Worm (Caenorhabditis elegans) whole organism, L4 larva: ENCODE results near the gene C06A6.4.
A peak's percentile ranks its signal among the peaks of the same experiment; 100 is the strongest.

Source experiments
- D1046.2 ChIP-seq: fragments of 200-800 bp; sonication (Bioruptor generic); IDR thresholded peaks from 2 replicates; pipeline ENCODE4 v1.3.6; 2022; ENCODE audit warnings: missing genetic modification characterization, missing compliant biosample characterization
- F37D6.2 ChIP-seq: sonication (generic microtip); optimal IDR thresholded peaks from 2 replicates; lab custom pipeline; 2016; ENCODE audit warnings: mild to moderate bottlenecking, missing genetic modification characterization, missing compliant biosample characterization
- F44E2.7 ChIP-seq: fragments of 200-800 bp; sonication (Bioruptor generic); IDR thresholded peaks from 2 replicates; pipeline ENCODE4 v2.1.2; 2022; ENCODE audit warnings: missing genetic modification characterization, missing compliant biosample characterization
- F49E8.2 ChIP-seq: sonication (generic microtip); optimal IDR thresholded peaks from 2 replicates; lab custom pipeline; 2016; ENCODE audit warnings: missing compliant biosample characterization, mild to moderate bottlenecking, missing genetic modification characterization, borderline replicate concordance
- T20F7.1 ChIP-seq: fragments of 200-800 bp; sonication (Bioruptor generic); optimal IDR thresholded peaks from 2 replicates; lab custom pipeline; 2018; ENCODE audit warnings: mild to moderate bottlenecking, missing genetic modification characterization, missing compliant biosample characterization
- Y5F2A.4 ChIP-seq: fragments of 200-800 bp; sonication (Bioruptor generic); optimal IDR thresholded peaks from 2 replicates; lab custom pipeline; 2018; ENCODE audit warnings: mild to moderate bottlenecking, missing genetic modification characterization, missing compliant biosample characterization
- ZK546.5 ChIP-seq, 2 experiments: sonication (generic microtip); optimal IDR thresholded peaks; 2 replicates each; lab custom pipeline; 2017; ENCODE audit warnings: missing biosample characterization in 2 of 2, missing genetic modification characterization in 2 of 2
- aha-1 ChIP-seq: fragments of 150-350 bp; peaks from one replicate; lab custom pipeline; 2014; ENCODE audit warnings: missing biosample characterization, missing genetic modification characterization
- aly-2 ChIP-seq: sonication (generic microtip); optimal IDR thresholded peaks from 2 replicates; lab custom pipeline; 2018; ENCODE audit warnings: missing biosample characterization, missing genetic modification characterization
- ceh-28 ChIP-seq: fragments of 150-350 bp; optimal IDR thresholded peaks from 2 replicates; lab custom pipeline; 2014; ENCODE audit warnings: missing biosample characterization, missing genetic modification reagents, missing genetic modification characterization
- ces-1 ChIP-seq: fragments of 150-350 bp; sonication (generic microtip); optimal IDR thresholded peaks from 4 replicates; lab custom pipeline; 2014; ENCODE audit warnings: missing biosample characterization, missing genetic modification reagents, missing genetic modification characterization
- cey-2 ChIP-seq: sonication (generic microtip); optimal IDR thresholded peaks from 3 replicates; lab custom pipeline; 2017; ENCODE audit warnings: missing genetic modification characterization, mild to moderate bottlenecking, missing compliant biosample characterization, antibody characterized with exemption, borderline replicate concordance; ENCODE audit not compliant: insufficient read depth
- ctbp-1 ChIP-seq: fragments of 200-800 bp; sonication (Bioruptor generic); IDR thresholded peaks from 2 replicates; pipeline ENCODE4 v1.3.6; 2022; ENCODE audit warnings: missing genetic modification reagents, missing genetic modification characterization, missing compliant biosample characterization
- daf-16 ChIP-seq, 3 experiments: sonication (generic microtip); optimal IDR thresholded peaks; 2 replicates each; lab custom pipeline; 2016 to 2017; ENCODE audit warnings: missing genetic modification characterization in 3 of 3, missing genetic modification reagents in 3 of 3, mild to moderate bottlenecking in 2 of 3, missing compliant biosample characterization in 2 of 3, missing biosample characterization in 1 of 3, moderate library complexity in 1 of 3
- dmd-6 ChIP-seq: fragments of 200-800 bp; sonication (Bioruptor generic); IDR thresholded peaks from 2 replicates; pipeline ENCODE4 v1.3.6; 2022; ENCODE audit warnings: missing genetic modification reagents, missing genetic modification characterization, missing compliant biosample characterization
- dpl-1 ChIP-seq: fragments of 150-350 bp; optimal IDR thresholded peaks from 2 replicates; lab custom pipeline; 2014; ENCODE audit warnings: missing biosample characterization, missing genetic modification reagents, missing genetic modification characterization
- fos-1 ChIP-seq: fragments of 150-350 bp; optimal IDR thresholded peaks from 2 replicates; lab custom pipeline; 2014; ENCODE audit warnings: missing biosample characterization, missing genetic modification characterization
- gei-8 ChIP-seq: fragments of 200-800 bp; sonication (Bioruptor generic); optimal IDR thresholded peaks from 2 replicates; lab custom pipeline; 2018; ENCODE audit warnings: mild to moderate bottlenecking, missing genetic modification characterization, missing compliant biosample characterization
- hif-1 ChIP-seq, 2 experiments: sonication (generic microtip); optimal IDR thresholded peaks; 2 replicates each; lab custom pipeline; 2016 to 2017; ENCODE audit warnings: missing compliant biosample characterization in 2 of 2, missing genetic modification characterization in 2 of 2, missing genetic modification reagents in 2 of 2, missing genotype in 2 of 2, mild to moderate bottlenecking in 1 of 2
- hlh-11 ChIP-seq: fragments of 200-800 bp; sonication (Bioruptor generic); optimal IDR thresholded peaks from 2 replicates; lab custom pipeline; 2018; ENCODE audit warnings: mild to moderate bottlenecking, missing genetic modification characterization, missing compliant biosample characterization
- hlh-30 ChIP-seq: sonication (generic microtip); optimal IDR thresholded peaks from 2 replicates; lab custom pipeline; 2017; ENCODE audit warnings: antibody characterized with exemption, mild to moderate bottlenecking, missing genetic modification characterization, missing compliant biosample characterization; ENCODE audit not compliant: insufficient read depth
- hmg-1.1 ChIP-seq: fragments of 200-800 bp; sonication (Bioruptor generic); IDR thresholded peaks from 2 replicates; pipeline ENCODE4 v1.3.6; 2022; ENCODE audit warnings: missing genetic modification reagents, missing genetic modification characterization, missing compliant biosample characterization
- lin-15B ChIP-seq: fragments of 150-350 bp; sonication (generic microtip); optimal IDR thresholded peaks from 3 replicates; lab custom pipeline; 2014; ENCODE audit warnings: missing biosample characterization, missing genetic modification characterization
- lin-29 ChIP-seq: fragments of 200-800 bp; sonication (Bioruptor generic); IDR thresholded peaks from 2 replicates; pipeline ENCODE4 v1.3.6; 2022; ENCODE audit warnings: missing genetic modification reagents, missing genetic modification characterization, missing compliant biosample characterization
- lin-38 ChIP-seq: fragments of 200-800 bp; sonication (Bioruptor generic); IDR thresholded peaks from 2 replicates; pipeline ENCODE4 v1.3.6; 2022; ENCODE audit warnings: missing genetic modification reagents, missing genetic modification characterization, missing compliant biosample characterization
- lir-3 ChIP-seq: sonication (generic microtip); optimal IDR thresholded peaks from 2 replicates; lab custom pipeline; 2016; ENCODE audit warnings: mild to moderate bottlenecking, missing genetic modification characterization, missing compliant biosample characterization
- lsy-2 ChIP-seq, 2 experiments: fragments of 150-350 bp in 1 of 2; sonication (generic microtip) in 1 of 2; optimal IDR thresholded peaks; 2 replicates each; lab custom pipeline; 2014 to 2017; ENCODE audit warnings: missing biosample characterization in 2 of 2, missing genetic modification characterization in 2 of 2
- madf-9 ChIP-seq: fragments of 200-800 bp; sonication (Bioruptor generic); conservative IDR thresholded peaks from 2 replicates; pipeline ENCODE4 v1.3.6; 2022; ENCODE audit warnings: missing genetic modification reagents, missing genetic modification characterization, missing compliant biosample characterization
- mdl-1 ChIP-seq, 2 experiments: fragments of 150-350 bp in 1 of 2; sonication (generic microtip) in 1 of 2; optimal IDR thresholded peaks; 2 replicates each; lab custom pipeline; 2014 to 2017; ENCODE audit warnings: missing biosample characterization in 2 of 2, missing genetic modification characterization in 2 of 2
- mdt-29 ChIP-seq: fragments of 200-800 bp; sonication (Bioruptor generic); IDR thresholded peaks from 2 replicates; pipeline ENCODE4 v1.3.6; 2022; ENCODE audit warnings: missing genetic modification reagents, missing genetic modification characterization, missing compliant biosample characterization
- mep-1 ChIP-seq: fragments of 150-350 bp; sonication (generic microtip); optimal IDR thresholded peaks from 3 replicates; lab custom pipeline; 2014; ENCODE audit warnings: missing biosample characterization, missing genetic modification characterization
- mes-2 ChIP-seq: sonication (generic microtip); optimal IDR thresholded peaks from 2 replicates; lab custom pipeline; 2016; ENCODE audit warnings: missing genotype, mild to moderate bottlenecking, missing genetic modification characterization, missing compliant biosample characterization; ENCODE audit not compliant: poor library complexity, severe bottlenecking
- mxl-2 ChIP-seq: fragments of 200-800 bp; sonication (Bioruptor generic); conservative IDR thresholded peaks from 2 replicates; pipeline ENCODE4 v1.3.6; 2022; ENCODE audit warnings: missing genetic modification reagents, missing genetic modification characterization, missing compliant biosample characterization
- mxl-3 ChIP-seq: fragments of 200-800 bp; sonication (Bioruptor generic); optimal IDR thresholded peaks from 2 replicates; lab custom pipeline; 2018; ENCODE audit warnings: mild to moderate bottlenecking, missing genetic modification characterization, missing compliant biosample characterization
- nhr-102 ChIP-seq: sonication (generic microtip); optimal IDR thresholded peaks from 2 replicates; lab custom pipeline; 2016; ENCODE audit warnings: mild to moderate bottlenecking, missing genetic modification characterization, moderate library complexity, missing compliant biosample characterization
- nhr-11 ChIP-seq: fragments of 150-350 bp; optimal IDR thresholded peaks from 2 replicates; lab custom pipeline; 2014; ENCODE audit warnings: missing biosample characterization, missing genetic modification characterization
- nhr-48 ChIP-seq: sonication (generic microtip); optimal IDR thresholded peaks from 2 replicates; lab custom pipeline; 2016; ENCODE audit warnings: mild to moderate bottlenecking, missing genetic modification characterization, missing compliant biosample characterization
- pha-4 ChIP-seq, 2 experiments: fragments of 150-350 bp in 1 of 2; fragments of 200-800 bp in 1 of 2; sonication (Bioruptor generic) in 1 of 2; IDR thresholded peaks in 1 of 2; optimal IDR thresholded peaks in 1 of 2; 2 replicates each; pipeline versions ENCODE4 v1.3.6 to Lab custom; 2014 to 2022; ENCODE audit warnings: missing genetic modification characterization in 2 of 2, missing genetic modification reagents in 2 of 2, missing biosample characterization in 1 of 2, missing compliant biosample characterization in 1 of 2
- rbr-2 ChIP-seq: sonication (generic microtip); optimal IDR thresholded peaks from 2 replicates; lab custom pipeline; 2016; ENCODE audit warnings: missing genotype, missing genetic modification characterization, missing compliant biosample characterization
- snpc-1.2 ChIP-seq: fragments of 200-800 bp; sonication (Bioruptor generic); IDR thresholded peaks from 2 replicates; pipeline ENCODE4 v1.3.6; 2022; ENCODE audit warnings: missing genetic modification reagents, missing genetic modification characterization, missing compliant biosample characterization
- spr-1 ChIP-seq: sonication (generic microtip); optimal IDR thresholded peaks from 2 replicates; lab custom pipeline; 2016; ENCODE audit warnings: mild to moderate bottlenecking, missing genetic modification characterization, missing compliant biosample characterization
- tag-97 ChIP-seq: fragments of 200-800 bp; sonication (Bioruptor generic); IDR thresholded peaks from 2 replicates; pipeline ENCODE4 v1.3.6; 2022; ENCODE audit warnings: missing genetic modification characterization, missing compliant biosample characterization
- unc-62 ChIP-seq, 3 experiments: fragments of 150-350 bp in 1 of 3; sonication (generic microtip); optimal IDR thresholded peaks in 2 of 3; peaks in 1 of 3; 1 replicate in 1 of 3; 2 replicates in 2 of 3; lab custom pipeline; 2014 to 2017; ENCODE audit warnings: missing biosample characterization in 3 of 3, missing genetic modification characterization in 3 of 3, missing genetic modification reagents in 3 of 3, missing genotype in 1 of 3
- zip-2 ChIP-seq: fragments of 150-350 bp; optimal IDR thresholded peaks from 2 replicates; lab custom pipeline; 2014; ENCODE audit warnings: missing biosample characterization, missing genetic modification characterization
- ztf-11 ChIP-seq: fragments of 150-350 bp; optimal IDR thresholded peaks from 2 replicates; lab custom pipeline; 2014; ENCODE audit warnings: missing biosample characterization, missing genetic modification characterization
- ztf-7 ChIP-seq: fragments of 150-350 bp; optimal IDR thresholded peaks from 2 replicates; lab custom pipeline; 2014; ENCODE audit warnings: missing biosample characterization, missing genetic modification characterization

The C06A6.4 gene

ce11 chrIV:7822524-7822923 lies 6.6 kb downstream of the C06A6.4 start, which contains the start of gene T14A8.2:
T14A8.2 (minus strand) TSS chrIV:7822624.
- no peak for TF ChIP-seq lin-38 (GFP tag; lab: Robert Waterston, UW)
- no peak for TF ChIP-seq F49E8.2 (tag; lab: Kevin White, UChicago)
- TF ChIP-seq daf-16 (GFP tag; optimal IDR thresholded peaks at IDR 0.05; lab: Kevin White, UChicago) = no peak
- TF ChIP-seq daf-16 (tag; optimal IDR thresholded peaks at IDR 0.05; lab: Kevin White, UChicago) = no peak
- no peak for TF ChIP-seq Y5F2A.4 (GFP tag; lab: Kevin White, UChicago)
- no peak for TF ChIP-seq lsy-2 (tag; optimal IDR thresholded peaks at IDR 0.05; lab: Kevin White, UChicago)
- TF ChIP-seq D1046.2 (GFP tag; lab: Robert Waterston, UW) = no peak
- TF ChIP-seq lir-3 (tag; lab: Kevin White, UChicago) = no peak
- no peak for TF ChIP-seq mdt-29 (GFP tag; lab: Robert Waterston, UW)
- no peak for TF ChIP-seq nhr-102
- no peak for TF ChIP-seq aly-2 (tag; lab: Kevin White, UChicago)
- TF ChIP-seq hif-1 (tag; optimal IDR thresholded peaks at IDR 0.05; lab: Kevin White, UChicago) = no peak
- no peak for TF ChIP-seq ZK546.5 (tag; optimal IDR thresholded peaks at IDR 0.05; lab: Kevin White, UChicago)

DNA sequence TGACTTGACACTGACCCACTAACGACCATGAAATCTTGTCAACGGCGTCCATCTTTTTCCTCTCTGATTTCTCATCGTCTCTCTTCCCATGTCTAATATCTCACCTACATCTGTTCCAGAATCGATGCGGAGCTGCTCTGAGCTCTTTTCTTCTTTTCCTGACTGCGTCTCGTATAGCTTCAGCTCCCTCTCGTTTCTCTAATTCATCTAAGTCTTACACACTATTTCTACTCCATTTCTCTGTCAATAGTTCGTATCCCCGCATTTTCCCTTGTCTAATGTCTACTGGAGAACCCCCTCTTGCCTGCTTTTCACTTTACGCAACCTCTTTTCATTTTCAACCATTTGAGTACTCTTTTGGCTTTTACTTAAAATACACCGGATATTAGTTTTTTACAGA lies 11.2 kb downstream of the C06A6.4 start, which contains the start of gene ric-3:
Gene ric-3, plus strand, starts transcription at position 400 of the 400 bp plus-strand sequence.
- TF ChIP-seq T20F7.1 (GFP tag; lab: Kevin White, UChicago) (no peak), ces-1 (peak; percentile 24), dpl-1 (GFP tag; lab: Kevin White, UChicago) (peak; percentile 12), tag-97 (no peak), mdt-29 (GFP tag; lab: Robert Waterston, UW) (no peak), aly-2 (tag; lab: Kevin White, UChicago) (no peak), F44E2.7 (GFP tag; lab: Robert Waterston, UW) (no peak), unc-62 (GFP tag; optimal IDR thresholded peaks at IDR 0.05 in 1 of 2; lab: Kevin White, UChicago) (peak in 1 of 2 experiments; percentile 98), unc-62 (tag; optimal IDR thresholded peaks at IDR 0.05; lab: Kevin White, UChicago) (no peak), lin-15B (tag; lab: Kevin White, UChicago) (no peak), ceh-28 (tag; lab: Kevin White, UChicago) (peak; percentile 58), hlh-30 (peak; percentile 34), lsy-2 (tag; optimal IDR thresholded peaks at IDR 0.05; lab: Kevin White, UChicago) (peak in 1 of 2 experiments; percentile 70), aha-1 (tag; lab: Kevin White, UChicago) (peak; percentile 64), ZK546.5 (tag; optimal IDR thresholded peaks at IDR 0.05; lab: Kevin White, UChicago) (no peak), rbr-2 (peak; percentile 71), spr-1 (no peak), ztf-7 (tag; lab: Kevin White, UChicago) (no peak), zip-2 (no peak), mep-1 (tag; lab: Kevin White, UChicago) (peak; percentile 38), ztf-11 (tag; lab: Kevin White, UChicago) (no peak), snpc-1.2 (GFP tag; lab: Robert Waterston, UW) (no peak), nhr-11 (tag; lab: Kevin White, UChicago) (peak; percentile 73), pha-4 (GFP tag; IDR thresholded peaks at IDR 0.05; lab: Robert Waterston, UW) (no peak), pha-4 (tag; optimal IDR thresholded peaks at IDR 0.05; lab: Kevin White, UChicago) (no peak), madf-9 (GFP tag; lab: Robert Waterston, UW) (no peak), gei-8 (GFP tag; lab: Kevin White, UChicago) (no peak), lin-29 (GFP tag; lab: Robert Waterston, UW) (no peak), daf-16 (GFP tag; optimal IDR thresholded peaks at IDR 0.05; lab: Kevin White, UChicago) (peak in 1 of 2 experiments; percentile 28), daf-16 (tag; optimal IDR thresholded peaks at IDR 0.05; lab: Kevin White, UChicago) (no peak), mes-2 (tag; lab: Kevin White, UChicago) (peak; percentile 45), nhr-48 (peak; percentile 22), mxl-3 (no peak), fos-1 (tag; lab: Kevin White, UChicago) (no peak), hlh-11 (tag; lab: Kevin White, UChicago) (peak; percentile 61), mxl-2 (no peak), dmd-6 (GFP tag; lab: Robert Waterston, UW) (no peak), mdl-1 (tag; optimal IDR thresholded peaks at IDR 0.05; lab: Kevin White, UChicago) (peak in 1 of 2 experiments; percentile 45), ctbp-1 (0 out of 2 replicates have a peak, but pooled peaks have one; percentile 19), hif-1 (tag; optimal IDR thresholded peaks at IDR 0.05; lab: Kevin White, UChicago) (no peak), hmg-1.1 (GFP tag; lab: Robert Waterston, UW) (peak; percentile 69), F37D6.2 (tag; lab: Kevin White, UChicago) (peak; percentile 29), cey-2 (tag; lab: Kevin White, UChicago) (no peak)
